Worm (Caenorhabditis elegans) whole organism, young adult: Measurements from ENCODE around the gene C33G8.13.

Experiments
- K12H6.12 ChIP-seq: fragments of 200-800 bp; sonication (Bioruptor generic); optimal IDR thresholded peaks from 2 replicates; lab custom pipeline; 2018; ENCODE audit warnings: mild to moderate bottlenecking, missing genetic modification characterization, missing compliant biosample characterization
- egl-18 ChIP-seq: fragments of 200-800 bp; sonication (Bioruptor generic); IDR thresholded peaks from 2 replicates; pipeline ENCODE4 v1.3.6; 2022; ENCODE audit warnings: missing genetic modification reagents, missing genetic modification characterization, missing compliant biosample characterization
- lin-26 ChIP-seq: fragments of 200-800 bp; sonication (Bioruptor generic); IDR thresholded peaks from 2 replicates; pipeline ENCODE4 v1.3.6; 2022; ENCODE audit warnings: missing genetic modification reagents, missing genetic modification characterization, missing compliant biosample characterization
- lsy-27 ChIP-seq: sonication (generic microtip); optimal IDR thresholded peaks from 2 replicates; lab custom pipeline; 2017; ENCODE audit warnings: missing genetic modification characterization, mild to moderate bottlenecking, missing compliant biosample characterization, antibody characterized with exemption, missing genotype, borderline replicate concordance; ENCODE audit not compliant: insufficient read depth
- nhr-80 ChIP-seq: sonication (generic microtip); optimal IDR thresholded peaks from 2 replicates; lab custom pipeline; 2016; ENCODE audit warnings: missing genetic modification characterization, missing compliant biosample characterization
- sdz-38 ChIP-seq: sonication (generic microtip); optimal IDR thresholded peaks from 2 replicates; lab custom pipeline; 2016; ENCODE audit warnings: missing genotype, missing genetic modification characterization, missing compliant biosample characterization
- snpc-3.4 ChIP-seq: sonication (generic microtip); optimal IDR thresholded peaks from 2 replicates; lab custom pipeline; 2017; ENCODE audit warnings: missing genetic modification characterization, mild to moderate bottlenecking, missing compliant biosample characterization, antibody characterized with exemption, moderate library complexity, missing genotype, missing genetic modification reagents
- unc-130 ChIP-seq: sonication (generic microtip); optimal IDR thresholded peaks from 2 replicates; lab custom pipeline; 2016; ENCODE audit warnings: missing genetic modification reagents, missing genetic modification characterization, missing compliant biosample characterization
- unc-62 ChIP-seq: fragments of 150-350 bp; optimal IDR thresholded peaks from 2 replicates; lab custom pipeline; 2014; ENCODE audit warnings: missing biosample characterization, missing genetic modification reagents, missing genetic modification characterization
- ztf-18 ChIP-seq: sonication (generic microtip); optimal IDR thresholded peaks from 2 replicates; lab custom pipeline; 2016; ENCODE audit warnings: missing genotype, mild to moderate bottlenecking, missing genetic modification characterization, missing compliant biosample characterization

- TF ChIP-seq nhr-80: no peak
- no peak for TF ChIP-seq sdz-38 (tag; lab: Kevin White, UChicago)
- no peak for TF ChIP-seq egl-18 (GFP tag; lab: Robert Waterston, UW)
- TF ChIP-seq unc-62 (GFP tag; lab: Kevin White, UChicago): no peak
- no peak for TF ChIP-seq lsy-27 (tag; lab: Kevin White, UChicago)
- TF ChIP-seq K12H6.12 (tag; lab: Kevin White, UChicago): no peak
- TF ChIP-seq lin-26 (GFP tag; lab: Robert Waterston, UW): no peak
- TF ChIP-seq snpc-3.4 (tag; lab: Kevin White, UChicago): no peak
- no peak for TF ChIP-seq unc-130
- TF ChIP-seq ztf-18: no peak
These were observed 9.8 kb downstream of the C33G8.13 start, which contains the start of gene spig-10 for ce11 chrV:7005964-7006363.
